Worm (Caenorhabditis elegans): ENCODE data around the gene map-1.

- TF ChIP-seq ama-1 (optimal IDR thresholded peaks at IDR 0.05) = no peak
- TF ChIP-seq flt-1 (GFP tag; IDR thresholded peaks at IDR 0.05) = no peak
- TF ChIP-seq aly-1 (tag; optimal IDR thresholded peaks at IDR 0.05) = no peak
- TF ChIP-seq ceh-13 (GFP tag; optimal IDR thresholded peaks at IDR 0.05) = no peak
- TF ChIP-seq sea-1 (GFP tag; conservative IDR thresholded peaks at IDR 0.05) = no peak
- no peak for TF ChIP-seq scrt-1 (GFP tag; IDR thresholded peaks at IDR 0.05)
These were observed 22.5 kb upstream of the map-1 start, which contains the start of gene Y37E11AL.1 for ce11 chrIV:3709200-3709599.
